Worm (Caenorhabditis elegans): ENCODE data around the gene str-31.

- TF ChIP-seq dao-5 (tag; optimal IDR thresholded peaks at IDR 0.05) (no peak), W03F9.2 (tag; optimal IDR thresholded peaks at IDR 0.05) (no peak)
Observed at ce11 chrV:7553873-7554362, 45.5 kb upstream of the str-31 start, which contains the start of gene ttr-10.

Data from whole organism, L4/young adult.